Worm (Caenorhabditis elegans): Measurements from ENCODE around the gene B0244.16.

DNA sequence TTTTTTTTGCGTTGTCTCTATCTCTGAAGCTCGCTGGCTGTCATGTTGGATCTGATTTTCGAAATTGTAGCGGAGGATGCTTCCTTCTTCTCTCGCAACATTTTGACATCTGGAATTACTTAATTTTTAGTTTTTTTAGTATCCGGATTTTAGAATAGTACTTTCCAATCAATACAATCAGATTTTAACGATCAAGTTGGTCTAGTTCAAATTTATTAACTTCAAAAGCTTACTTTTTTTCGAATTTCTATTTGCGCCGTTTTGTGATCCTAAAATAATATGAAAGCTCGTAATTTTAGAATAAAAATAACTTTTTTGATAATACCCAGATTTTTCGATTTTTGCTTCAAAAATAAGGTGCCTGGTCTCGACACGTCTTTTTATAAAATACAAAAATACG is 30.7 kb upstream of the B0244.16 start, which contains the start of gene B0336.12:
- TF ChIP-seq W03F9.2 (tag; optimal IDR thresholded peaks at IDR 0.05) (no peak), dao-5 (tag; optimal IDR thresholded peaks at IDR 0.05) (no peak)

All from whole organism, L4/young adult.